Worm (Caenorhabditis elegans): Measurements from ENCODE around the gene glb-27.

DNA sequence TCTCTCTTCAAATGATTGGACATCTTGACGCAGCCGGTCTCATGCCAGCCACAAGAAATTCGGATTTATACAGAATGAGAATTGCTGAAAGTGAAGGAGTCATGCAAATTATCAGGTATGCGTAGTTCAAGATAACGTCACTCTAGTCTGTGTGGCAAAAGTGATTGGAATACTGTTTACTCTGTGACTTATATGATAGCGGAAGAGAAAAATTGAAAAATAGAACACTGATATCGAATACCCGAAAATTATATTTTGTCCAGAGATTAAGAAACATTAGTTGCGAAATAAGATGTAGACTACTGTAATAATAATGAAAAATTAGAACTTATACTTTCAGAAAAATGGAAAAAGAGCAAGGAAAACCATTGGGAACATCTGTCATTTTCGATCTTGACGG lies 40.5 kb downstream of the glb-27 start:
- TF ChIP-seq cebp-1 (GFP tag; IDR thresholded peaks at IDR 0.05) (no peak), cebp-1 (tag; optimal IDR thresholded peaks at IDR 0.05) (peak; percentile 59), ZK185.1 (tag; optimal IDR thresholded peaks at IDR 0.05; ENCODE audit: poor library complexity, severe bottlenecking) (no peak), snpc-4 (GFP tag; optimal IDR thresholded peaks at IDR 0.05) (no peak), snpc-4 (tag; optimal IDR thresholded peaks at IDR 0.05) (no peak), repo-1 (tag; optimal IDR thresholded peaks at IDR 0.05) (no peak), fkh-3 (tag; optimal IDR thresholded peaks at IDR 0.05) (no peak), ceh-100 (GFP tag; IDR thresholded peaks at IDR 0.05) (no peak), ama-1 (optimal IDR thresholded peaks at IDR 0.05) (no peak), ama-1 (GFP tag; optimal IDR thresholded peaks at IDR 0.05) (no peak), hlh-26 (GFP tag; conservative IDR thresholded peaks at IDR 0.05) (no peak), nhr-179 (tag; optimal IDR thresholded peaks at IDR 0.05) (no peak)
